Worm (Caenorhabditis elegans) whole organism, early embryonic: ENCODE results near the gene K11D12.12.

Experiments
- F13C5.2 ChIP-seq: sonication (generic microtip); optimal IDR thresholded peaks from 2 replicates; lab custom pipeline; 2017; ENCODE audit warnings: mild to moderate bottlenecking, missing genetic modification characterization, inconsistent platforms, missing compliant biosample characterization
- aly-1 ChIP-seq: sonication (generic microtip); optimal IDR thresholded peaks from 2 replicates; lab custom pipeline; 2016; ENCODE audit warnings: missing genetic modification characterization, missing compliant biosample characterization
- ama-1 ChIP-seq: fragments of 150-350 bp; optimal IDR thresholded peaks from 2 replicates; lab custom pipeline; 2014
- ceh-13 ChIP-seq: fragments of 200-800 bp; sonication (Bioruptor generic); optimal IDR thresholded peaks from 2 replicates; lab custom pipeline; 2018; ENCODE audit warnings: mild to moderate bottlenecking, missing genetic modification characterization, missing compliant biosample characterization
- ceh-36 ChIP-seq: sonication (generic microtip); optimal IDR thresholded peaks from 2 replicates; lab custom pipeline; 2016; ENCODE audit warnings: missing genetic modification characterization, inconsistent platforms, missing compliant biosample characterization
- flt-1 ChIP-seq: fragments of 200-800 bp; sonication (Bioruptor generic); IDR thresholded peaks from 2 replicates; pipeline ENCODE4 v1.3.6; 2022; ENCODE audit warnings: missing genetic modification characterization, missing compliant biosample characterization
- hmbx-1 ChIP-seq: sonication (generic microtip); optimal IDR thresholded peaks from 2 replicates; lab custom pipeline; 2016; ENCODE audit warnings: mild to moderate bottlenecking, missing genetic modification characterization, missing compliant biosample characterization
- hnd-1 ChIP-seq: sonication (generic microtip); optimal IDR thresholded peaks from 2 replicates; lab custom pipeline; 2016; ENCODE audit warnings: missing genetic modification characterization, missing compliant biosample characterization
- pes-1 ChIP-seq: fragments of 200-800 bp; sonication (Bioruptor generic); IDR thresholded peaks from 2 replicates; pipeline ENCODE4 v1.3.6; 2022; ENCODE audit warnings: missing genetic modification reagents, missing genetic modification characterization, missing compliant biosample characterization
- scrt-1 ChIP-seq: fragments of 200-800 bp; sonication (Bioruptor generic); IDR thresholded peaks from 2 replicates; pipeline ENCODE4 v1.3.6; 2022; ENCODE audit warnings: missing genetic modification characterization, missing compliant biosample characterization
- sea-1 ChIP-seq: fragments of 200-800 bp; sonication (Bioruptor generic); conservative IDR thresholded peaks from 2 replicates; pipeline ENCODE4 v1.3.6; 2022; ENCODE audit warnings: missing genetic modification characterization, missing compliant biosample characterization
- tbx-11 ChIP-seq: fragments of 200-800 bp; sonication (Bioruptor generic); IDR thresholded peaks from 2 replicates; pipeline ENCODE4 v1.3.6; 2022; ENCODE audit warnings: missing genetic modification characterization, missing compliant biosample characterization
- tbx-37 ChIP-seq: fragments of 200-800 bp; sonication (Bioruptor generic); conservative IDR thresholded peaks from 2 replicates; pipeline ENCODE4 v1.3.6; 2022; ENCODE audit warnings: missing genetic modification reagents, missing genetic modification characterization, missing compliant biosample characterization
- tra-4 ChIP-seq: sonication (generic microtip); optimal IDR thresholded peaks from 2 replicates; lab custom pipeline; 2017; ENCODE audit warnings: missing genetic modification characterization, missing compliant biosample characterization

DNA sequence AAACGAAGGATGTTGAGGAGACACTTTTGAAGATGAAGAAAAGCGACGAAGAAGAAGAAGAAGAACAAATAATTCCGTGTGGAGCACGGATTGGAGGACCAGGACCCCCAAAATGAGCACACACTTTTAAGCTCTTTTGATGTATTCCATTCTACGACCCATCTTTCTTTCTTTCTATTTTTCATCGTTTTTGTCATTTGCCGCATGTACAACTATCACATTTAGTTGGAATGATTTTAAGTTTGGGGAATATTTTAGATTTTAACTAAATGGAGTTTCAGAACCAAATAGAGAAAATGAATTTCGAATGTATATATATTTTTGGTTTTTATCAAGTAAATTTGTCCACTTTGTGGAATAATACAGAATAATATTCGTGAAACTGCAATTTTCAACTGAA is 46.9 kb downstream of the K11D12.12 start, which contains the start of gene unc-46:
- TF ChIP-seq ama-1 (lab: Kevin White, UChicago) = no peak
- no peak for TF ChIP-seq sea-1 (GFP tag; lab: Robert Waterston, UW)
- no peak for TF ChIP-seq tbx-11 (GFP tag; lab: Robert Waterston, UW)
- TF ChIP-seq hmbx-1 (tag; lab: Kevin White, UChicago) = no peak
- TF ChIP-seq flt-1 = no peak
- no peak for TF ChIP-seq F13C5.2 (tag; lab: Kevin White, UChicago)
- TF ChIP-seq pes-1 (GFP tag; lab: Robert Waterston, UW) = no peak
- no peak for TF ChIP-seq hnd-1 (tag; lab: Kevin White, UChicago)
- TF ChIP-seq ceh-36 (tag; lab: Kevin White, UChicago) = no peak
- no peak for TF ChIP-seq scrt-1 (GFP tag; lab: Robert Waterston, UW)
- TF ChIP-seq ceh-13 (GFP tag; lab: Kevin White, UChicago) = no peak
- TF ChIP-seq aly-1 (tag; lab: Kevin White, UChicago) = no peak
- TF ChIP-seq tra-4 (tag; lab: Kevin White, UChicago) = no peak
- TF ChIP-seq tbx-37 (GFP tag; lab: Robert Waterston, UW) = no peak
